Worm (Caenorhabditis elegans): ENCODE measurements around the gene nra-1.

DNA sequence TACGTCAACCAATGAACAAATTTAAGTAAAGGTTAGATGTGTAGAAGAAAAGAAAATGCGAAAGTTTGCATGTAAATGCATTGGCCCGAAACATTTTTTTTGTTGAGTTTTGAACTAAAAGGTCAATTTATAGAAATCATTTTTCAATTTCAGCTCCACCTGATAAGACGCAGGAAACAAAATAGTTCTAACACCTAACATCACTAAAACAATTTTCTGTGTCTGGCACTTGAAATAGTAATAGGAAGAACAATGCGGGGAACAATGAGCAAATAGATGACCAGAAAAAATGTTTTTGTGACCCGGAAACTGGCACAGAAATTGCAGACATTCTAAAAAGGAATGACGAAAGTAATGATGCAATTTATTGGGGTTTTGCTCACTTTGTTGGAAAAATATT is 8.4 kb upstream of the nra-1 start:
- TF ChIP-seq nfya-1 (tag; optimal IDR thresholded peaks at IDR 0.05), result no peak
- no peak for TF ChIP-seq ceh-2 (tag; optimal IDR thresholded peaks at IDR 0.05)
- TF ChIP-seq fkh-10 (GFP tag; optimal IDR thresholded peaks at IDR 0.05), result no peak
- no peak for TF ChIP-seq pha-4 (tag; optimal IDR thresholded peaks at IDR 0.05)
- no peak for TF ChIP-seq fkh-6 (tag; optimal IDR thresholded peaks at IDR 0.05)
- no peak for TF ChIP-seq ceh-22 (tag; optimal IDR thresholded peaks at IDR 0.05)
- TF ChIP-seq ceh-6 (GFP tag; optimal IDR thresholded peaks at IDR 0.05), result no peak
- no peak for TF ChIP-seq unc-86 (tag; optimal IDR thresholded peaks at IDR 0.05)
- TF ChIP-seq C38D4.7 (GFP tag; optimal IDR thresholded peaks at IDR 0.05), result no peak
- TF ChIP-seq dve-1 (tag; optimal IDR thresholded peaks at IDR 0.05), result no peak
- TF ChIP-seq sox-2 (GFP tag; IDR thresholded peaks at IDR 0.05), result no peak
- no peak for TF ChIP-seq ceh-24 (tag; optimal IDR thresholded peaks at IDR 0.05)
- no peak for TF ChIP-seq fax-1 (tag; optimal IDR thresholded peaks at IDR 0.05)

All from whole organism, late embryonic.